Fruit fly (Drosophila melanogaster): ENCODE measurements around the gene RpL9.

The RpL9 gene

DNA sequence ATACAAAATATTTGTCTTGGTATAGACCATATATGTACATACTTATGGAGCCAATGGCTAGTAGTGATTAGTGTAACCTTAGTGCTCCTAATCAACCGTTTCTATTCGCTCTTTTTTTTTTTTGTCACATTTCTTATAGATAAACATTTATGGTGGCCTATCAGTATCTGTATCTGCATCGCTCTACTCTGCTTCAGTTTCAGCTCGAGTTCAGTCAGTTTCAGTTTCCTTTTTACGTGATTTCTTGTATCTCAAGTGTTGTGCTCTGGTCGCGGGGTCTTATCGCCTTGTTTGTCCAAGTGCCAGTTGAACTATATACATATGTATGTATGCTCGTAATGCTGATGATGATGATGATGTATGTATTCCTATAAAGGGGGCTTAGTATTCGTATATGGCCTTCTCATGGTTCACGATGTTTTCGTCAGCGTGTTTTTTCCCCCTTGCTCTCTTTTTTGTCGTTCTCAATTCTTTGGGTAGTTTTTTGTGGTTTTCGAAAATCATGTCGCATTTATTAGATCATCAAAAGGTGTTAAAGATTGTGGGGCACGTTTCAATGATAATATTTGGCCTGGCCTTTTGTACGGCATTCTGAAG is 35.7 kb upstream of the RpL9 start (continued):
- TF ChIP-seq unpg (GFP tag; optimal IDR thresholded peaks at IDR 0.05) (no peak), sisA (GFP tag; IDR thresholded peaks at IDR 0.05) (no peak), tna (GFP tag; IDR thresholded peaks at IDR 0.05; ENCODE audit: partially characterized antibody) (no peak), CG9876 (GFP tag; optimal IDR thresholded peaks at IDR 0.05) (no peak), C15 (GFP tag; IDR thresholded peaks at IDR 0.05) (no peak), Max (GFP tag; optimal IDR thresholded peaks at IDR 0.05) (no peak), Mad (GFP tag; optimal IDR thresholded peaks at IDR 0.05) (no peak), nerfin-2 (GFP tag; IDR thresholded peaks at IDR 0.05; ENCODE audit: partially characterized antibody) (no peak), Abd-B (GFP tag; optimal IDR thresholded peaks at IDR 0.05) (no peak), CG13624 (GFP tag; optimal IDR thresholded peaks at IDR 0.05) (no peak), CG17612 (GFP tag; IDR thresholded peaks at IDR 0.05) (no peak), cg (GFP tag; optimal IDR thresholded peaks at IDR 0.05) (peak; percentile 35), cwo (GFP tag; optimal IDR thresholded peaks at IDR 0.05) (peak; percentile 80), tx (GFP tag; optimal IDR thresholded peaks at IDR 0.05) (no peak), Xrp1 (GFP tag; IDR thresholded peaks at IDR 0.05) (no peak), Bdp1 (GFP tag; optimal IDR thresholded peaks at IDR 0.05) (no peak), sens (GFP tag) (no peak), tio (GFP tag; optimal IDR thresholded peaks at IDR 0.05) (no peak), hbn (GFP tag; IDR thresholded peaks at IDR 0.05; ENCODE audit: partially characterized antibody) (no peak), CG4282 (GFP tag; optimal IDR thresholded peaks at IDR 0.05) (no peak), twi (tag; optimal IDR thresholded peaks at IDR 0.05) (peak; percentile 37), CG3995 (GFP tag; optimal IDR thresholded peaks at IDR 0.05) (no peak), CG10565 (GFP tag; optimal IDR thresholded peaks at IDR 0.05) (no peak), crol (GFP tag; IDR thresholded peaks at IDR 0.05) (no peak), CG18599 (GFP tag; optimal IDR thresholded peaks at IDR 0.05) (no peak), sens-2 (GFP tag; IDR thresholded peaks at IDR 0.05) (0 out of 2 replicates have a peak, but pooled peaks have one; percentile 15), exex (tag; optimal IDR thresholded peaks at IDR 0.05) (peak; percentile 46), dimm (GFP tag; IDR thresholded peaks at IDR 0.05) (no peak), CG15514 (GFP tag; optimal IDR thresholded peaks at IDR 0.05) (peak; percentile 1), Deaf1 (tag; optimal IDR thresholded peaks at IDR 0.05) (peak; percentile 21), CG15269 (tag; optimal IDR thresholded peaks at IDR 0.05) (no peak), CG34376 (GFP tag; optimal IDR thresholded peaks at IDR 0.05) (peak; percentile 55), lab (GFP tag; optimal IDR thresholded peaks at IDR 0.05) (peak; percentile 42), Dek (tag; optimal IDR thresholded peaks at IDR 0.05) (no peak), CG7372 (GFP tag; IDR thresholded peaks at IDR 0.05) (no peak), CG1832 (GFP tag; optimal IDR thresholded peaks at IDR 0.05) (no peak), CG17186 (GFP tag; optimal IDR thresholded peaks at IDR 0.05) (no peak), pfk (GFP tag; optimal IDR thresholded peaks at IDR 0.05) (no peak), CG1529 (GFP tag; optimal IDR thresholded peaks at IDR 0.05) (no peak), toy (GFP tag; IDR thresholded peaks at IDR 0.05) (no peak), grau (tag; optimal IDR thresholded peaks at IDR 0.05) (no peak), mld (GFP tag; IDR thresholded peaks at IDR 0.05; ENCODE audit: partially characterized antibody) (no peak), MTF-1 (GFP tag; optimal IDR thresholded peaks at IDR 0.05; ENCODE audit: borderline replicate concordance) (no peak), pita (GFP tag; optimal IDR thresholded peaks at IDR 0.05) (no peak), CG15479 (GFP tag; optimal IDR thresholded peaks at IDR 0.05) (no peak), gt (GFP tag; IDR thresholded peaks at IDR 0.05) (no peak), pnt (GFP tag; optimal IDR thresholded peaks at IDR 0.05) (no peak), Aef1 (GFP tag; IDR thresholded peaks at IDR 0.05) (no peak), YL-1 (GFP tag; optimal IDR thresholded peaks at IDR 0.05) (no peak), GATAe (GFP tag; conservative IDR thresholded peaks at IDR 0.05) (peak; percentile 50; the same call in 1 of the 2 replicates)

Measured in whole organism, embryonic.